Worm (Caenorhabditis elegans) whole organism, L1 larva: ENCODE results near the gene dhhc-6.

Source experiments
- ces-1 ChIP-seq: fragments of 150-350 bp; optimal IDR thresholded peaks from 2 replicates; lab custom pipeline; 2014; ENCODE audit warnings: missing biosample characterization, missing genetic modification reagents, missing genetic modification characterization
- nhr-19 ChIP-seq: fragments of 200-800 bp; sonication (Bioruptor generic); conservative IDR thresholded peaks from 2 replicates; pipeline ENCODE4 v1.3.6; 2022; ENCODE audit warnings: missing genetic modification characterization, missing compliant biosample characterization

ce11 chrIV:12092113-12092512 is 32.6 kb upstream of the dhhc-6 start, which contains the start of gene mig-32:
- no peak for TF ChIP-seq ces-1 (GFP tag; lab: Kevin White, UChicago)
- TF ChIP-seq nhr-19 (GFP tag; lab: Robert Waterston, UW): no peak
